Fruit fly (Drosophila melanogaster): Measurements from ENCODE around the gene CG12521.

CG12521 gene

dm6 chr3L:11836575-11837077, 11.0 kb downstream of the CG12521 start, which contains the start of gene CG43064:
CG43064 (minus strand) TSS chr3L:11836721.
- TF ChIP-seq ss (GFP tag; optimal IDR thresholded peaks at IDR 0.05) (no peak), CG16779 (tag; optimal IDR thresholded peaks at IDR 0.05) (no peak), spab (GFP tag; optimal IDR thresholded peaks at IDR 0.05) (no peak), Sox15 (GFP tag; optimal IDR thresholded peaks at IDR 0.05) (no peak), CG1621 (tag; optimal IDR thresholded peaks at IDR 0.05) (no peak)

dm6 chr3L:11833296-11833717, 14.3 kb downstream of the CG12521 start, which contains the start of gene CycA:
CycA (minus strand) TSS chr3L:11833578.
- TF ChIP-seq CG6808 (GFP tag; optimal IDR thresholded peaks at IDR 0.05), result no peak
- peak; percentile 20 for TF ChIP-seq lz (GFP tag; optimal IDR thresholded peaks at IDR 0.05)
- peak; percentile 68 for TF ChIP-seq Eip78C (GFP tag)
- TF ChIP-seq CG3919 (GFP tag; optimal IDR thresholded peaks at IDR 0.05), result no peak
- no peak for TF ChIP-seq esn (GFP tag; optimal IDR thresholded peaks at IDR 0.05)
- no peak for TF ChIP-seq dsx (GFP tag; optimal IDR thresholded peaks at IDR 0.05; ENCODE audit: poor library complexity, severe bottlenecking)
- TF ChIP-seq CG6792 (GFP tag; optimal IDR thresholded peaks at IDR 0.05), result no peak
- TF ChIP-seq Sox14 (GFP tag; optimal IDR thresholded peaks at IDR 0.05), result peak; percentile 32
- TF ChIP-seq fkh (GFP tag; optimal IDR thresholded peaks at IDR 0.05), result peak; percentile 67
- peak; percentile 0 for TF ChIP-seq achi (GFP tag; optimal IDR thresholded peaks at IDR 0.05)
- TF ChIP-seq CG31627 (GFP tag; optimal IDR thresholded peaks at IDR 0.05), result no peak
- TF ChIP-seq Blimp-1 (GFP tag; optimal IDR thresholded peaks at IDR 0.05), result peak; percentile 29
- TF ChIP-seq CG6854 (GFP tag; optimal IDR thresholded peaks at IDR 0.05), result no peak

dm6 chr3L:11832360-11833295, 15.0 kb downstream of the CG12521 start:
- TF ChIP-seq topi (GFP tag; optimal IDR thresholded peaks at IDR 0.05) (no peak), CG1621 (tag; optimal IDR thresholded peaks at IDR 0.05) (peak; percentile 80), CG31627 (GFP tag; optimal IDR thresholded peaks at IDR 0.05) (no peak), CG4318 (GFP tag; optimal IDR thresholded peaks at IDR 0.05) (no peak), Eip78C (GFP tag) (peak; percentile 61), salr (GFP tag; optimal IDR thresholded peaks at IDR 0.05) (no peak), CG9139 (GFP tag; optimal IDR thresholded peaks at IDR 0.05) (no peak)

- TF ChIP-seq CG6854 (GFP tag; optimal IDR thresholded peaks at IDR 0.05), result no peak
- no peak for TF ChIP-seq CG6808 (GFP tag; optimal IDR thresholded peaks at IDR 0.05)
- TF ChIP-seq Hr4 (GFP tag; optimal IDR thresholded peaks at IDR 0.05), result no peak
- no peak for TF ChIP-seq Met (GFP tag; optimal IDR thresholded peaks at IDR 0.05)
- no peak for TF ChIP-seq fd59A (GFP tag; optimal IDR thresholded peaks at IDR 0.05)
- no peak for TF ChIP-seq salr (GFP tag; optimal IDR thresholded peaks at IDR 0.05)
- TF ChIP-seq Sox102F (GFP tag; optimal IDR thresholded peaks at IDR 0.05), result no peak
- no peak for TF ChIP-seq lz (GFP tag; optimal IDR thresholded peaks at IDR 0.05)
- TF ChIP-seq CG8632 (GFP tag; optimal IDR thresholded peaks at IDR 0.05), result no peak
- TF ChIP-seq CG3032 (tag; optimal IDR thresholded peaks at IDR 0.05), result no peak
Measured at dm6 chr3L:11831199-11831598, 16.4 kb downstream of the CG12521 start.

dm6 chr3L:11828730-11829129, 18.9 kb downstream of the CG12521 start, which contains the start of gene CG7264:
CG7264 (plus strand) TSS chr3L:11829030.
- TF ChIP-seq Smox (GFP tag; optimal IDR thresholded peaks at IDR 0.05) (no peak), Hr4 (GFP tag; optimal IDR thresholded peaks at IDR 0.05) (no peak), CG6808 (GFP tag; optimal IDR thresholded peaks at IDR 0.05) (no peak), fkh (GFP tag; optimal IDR thresholded peaks at IDR 0.05) (peak; percentile 53), Sox15 (GFP tag; optimal IDR thresholded peaks at IDR 0.05) (no peak)

All from whole organism, prepupa.